Worm (Caenorhabditis elegans) whole organism, mixed stage, embryonic: Measurements from ENCODE around the gene B0252.5.
A peak's percentile ranks its signal among the peaks of the same experiment; 100 is the strongest.

Experiments
- M03D4.4 ChIP-seq: sonication (generic microtip); optimal IDR thresholded peaks from 2 replicates; lab custom pipeline; 2017; ENCODE audit warnings: mild to moderate bottlenecking, missing genetic modification characterization, missing compliant biosample characterization
- bed-3 ChIP-seq: fragments of 200-800 bp; sonication (Bioruptor generic); optimal IDR thresholded peaks from 3 replicates; lab custom pipeline; 2018; ENCODE audit warnings: mild to moderate bottlenecking, missing genetic modification characterization, moderate library complexity, missing compliant biosample characterization
- blmp-1 ChIP-seq: fragments of 150-350 bp; optimal IDR thresholded peaks from 2 replicates; lab custom pipeline; 2014; ENCODE audit warnings: missing biosample characterization, missing genetic modification characterization
- ceh-39 ChIP-seq: fragments of 150-350 bp; optimal IDR thresholded peaks from 2 replicates; lab custom pipeline; 2014; ENCODE audit warnings: missing biosample characterization, missing genetic modification characterization
- ceh-43 ChIP-seq: fragments of 200-800 bp; sonication (Bioruptor generic); optimal IDR thresholded peaks from 2 replicates; lab custom pipeline; 2018; ENCODE audit warnings: mild to moderate bottlenecking, missing genetic modification characterization, moderate library complexity, missing compliant biosample characterization
- ceh-83 ChIP-seq: fragments of 200-800 bp; sonication (Bioruptor generic); optimal IDR thresholded peaks from 2 replicates; lab custom pipeline; 2018; ENCODE audit warnings: mild to moderate bottlenecking, missing genetic modification characterization, missing compliant biosample characterization
- ces-1 ChIP-seq: fragments of 150-350 bp; optimal IDR thresholded peaks from 2 replicates; lab custom pipeline; 2014; ENCODE audit warnings: missing biosample characterization, missing genetic modification reagents, missing genetic modification characterization
- drap-1 ChIP-seq: fragments of 200-800 bp; sonication (Bioruptor generic); optimal IDR thresholded peaks from 3 replicates; lab custom pipeline; 2018; ENCODE audit warnings: mild to moderate bottlenecking, missing genetic modification characterization, missing compliant biosample characterization
- elt-1 ChIP-seq: sonication (generic microtip); optimal IDR thresholded peaks from 2 replicates; lab custom pipeline; 2017; ENCODE audit warnings: missing genetic modification characterization, mild to moderate bottlenecking, missing compliant biosample characterization, antibody characterized with exemption, moderate library complexity, borderline replicate concordance; ENCODE audit not compliant: insufficient read depth
- elt-3 ChIP-seq: fragments of 150-350 bp; optimal IDR thresholded peaks from 2 replicates; lab custom pipeline; 2014; ENCODE audit warnings: missing biosample characterization, missing genetic modification characterization
- hlh-1 ChIP-seq: fragments of 150-350 bp; optimal IDR thresholded peaks from 2 replicates; lab custom pipeline; 2014; ENCODE audit warnings: missing biosample characterization, missing genetic modification reagents, missing genetic modification characterization
- lin-13 ChIP-seq: fragments of 150-350 bp; optimal IDR thresholded peaks from 2 replicates; lab custom pipeline; 2014; ENCODE audit warnings: missing biosample characterization, missing genetic modification characterization
- lin-32 ChIP-seq: fragments of 200-800 bp; sonication (Bioruptor generic); optimal IDR thresholded peaks from 2 replicates; lab custom pipeline; 2018; ENCODE audit warnings: mild to moderate bottlenecking, missing genetic modification characterization, missing compliant biosample characterization
- lsy-2 ChIP-seq: fragments of 150-350 bp; optimal IDR thresholded peaks from 2 replicates; lab custom pipeline; 2014; ENCODE audit warnings: missing biosample characterization, missing genetic modification characterization
- mep-1 ChIP-seq: fragments of 150-350 bp; optimal IDR thresholded peaks from 2 replicates; lab custom pipeline; 2017; ENCODE audit warnings: missing biosample characterization, missing genetic modification reagents, missing genetic modification characterization, inconsistent platforms
- mls-2 ChIP-seq: sonication (generic microtip); optimal IDR thresholded peaks from 2 replicates; lab custom pipeline; 2016; ENCODE audit warnings: mild to moderate bottlenecking, missing genetic modification characterization, moderate library complexity, missing compliant biosample characterization
- nhr-12 ChIP-seq: fragments of 150-350 bp; optimal IDR thresholded peaks from 2 replicates; lab custom pipeline; 2014; ENCODE audit warnings: missing biosample characterization, missing genetic modification characterization
- nhr-2 ChIP-seq: fragments of 150-350 bp; optimal IDR thresholded peaks from 2 replicates; lab custom pipeline; 2014; ENCODE audit warnings: missing biosample characterization, missing genetic modification characterization
- nhr-237 ChIP-seq: fragments of 150-350 bp; optimal IDR thresholded peaks from 2 replicates; lab custom pipeline; 2014; ENCODE audit warnings: missing biosample characterization, missing genetic modification characterization
- nhr-28 ChIP-seq: fragments of 150-350 bp; optimal IDR thresholded peaks from 2 replicates; lab custom pipeline; 2014; ENCODE audit warnings: missing biosample characterization, missing genetic modification characterization
- nhr-76 ChIP-seq: sonication (generic microtip); optimal IDR thresholded peaks from 2 replicates; lab custom pipeline; 2017; ENCODE audit warnings: missing biosample characterization, missing genetic modification characterization
- pha-4 ChIP-seq: fragments of 150-350 bp; optimal IDR thresholded peaks from 2 replicates; lab custom pipeline; 2018; ENCODE audit warnings: missing biosample characterization, missing genetic modification reagents, missing genetic modification characterization
- sem-2 ChIP-seq: fragments of 200-800 bp; sonication (Bioruptor generic); optimal IDR thresholded peaks from 2 replicates; lab custom pipeline; 2018; ENCODE audit warnings: mild to moderate bottlenecking, missing genetic modification characterization, missing compliant biosample characterization
- snpc-4 ChIP-seq: fragments of 150-350 bp; optimal IDR thresholded peaks from 2 replicates; lab custom pipeline; 2014; ENCODE audit warnings: missing biosample characterization, missing genetic modification characterization
- sptf-1 ChIP-seq: sonication (generic microtip); optimal IDR thresholded peaks from 2 replicates; lab custom pipeline; 2017; ENCODE audit warnings: mild to moderate bottlenecking, missing genetic modification characterization, moderate library complexity, missing compliant biosample characterization
- tbx-8 ChIP-seq: fragments of 200-800 bp; sonication (Bioruptor generic); optimal IDR thresholded peaks from 2 replicates; lab custom pipeline; 2018; ENCODE audit warnings: mild to moderate bottlenecking, missing genetic modification characterization, moderate library complexity, missing compliant biosample characterization
- unc-120 ChIP-seq: sonication (generic microtip); optimal IDR thresholded peaks from 2 replicates; lab custom pipeline; 2017; ENCODE audit warnings: missing genetic modification characterization, missing compliant biosample characterization; ENCODE audit not compliant: poor library complexity, severe bottlenecking
- unc-39 ChIP-seq: fragments of 150-350 bp; optimal IDR thresholded peaks from 2 replicates; lab custom pipeline; 2014; ENCODE audit warnings: missing biosample characterization, missing genetic modification characterization
- unc-62 ChIP-seq: fragments of 150-350 bp; optimal IDR thresholded peaks from 2 replicates; lab custom pipeline; 2014; ENCODE audit warnings: missing biosample characterization, missing genetic modification reagents, missing genetic modification characterization
- zip-8 ChIP-seq: fragments of 150-350 bp; optimal IDR thresholded peaks from 2 replicates; lab custom pipeline; 2014; ENCODE audit warnings: missing biosample characterization, missing genetic modification characterization

Gene B0252.5

ce11 chrII:6937057-6937456 lies 18.4 kb upstream of the B0252.5 start:
- TF ChIP-seq ceh-43 (GFP tag; lab: Kevin White, UChicago) (no peak), sem-2 (GFP tag; lab: Kevin White, UChicago) (no peak), nhr-2 (tag; lab: Kevin White, UChicago) (no peak), nhr-237 (tag; lab: Kevin White, UChicago) (no peak), ceh-83 (GFP tag; lab: Kevin White, UChicago) (no peak), M03D4.4 (no peak), nhr-28 (tag; lab: Kevin White, UChicago) (no peak), nhr-76 (tag; lab: Kevin White, UChicago) (no peak), tbx-8 (GFP tag; lab: Kevin White, UChicago) (no peak), drap-1 (no peak), elt-3 (tag; lab: Kevin White, UChicago) (no peak), ces-1 (GFP tag; lab: Kevin White, UChicago) (peak; percentile 3), pha-4 (tag; lab: Kevin White, UChicago) (peak; percentile 55)

- TF ChIP-seq elt-1 (tag; lab: Kevin White, UChicago) (peak; percentile 60), unc-62 (peak; percentile 62), hlh-1 (tag; lab: Kevin White, UChicago) (peak; percentile 97), nhr-12 (tag; lab: Kevin White, UChicago) (no peak), unc-120 (tag; lab: Kevin White, UChicago) (peak; percentile 91)
Measured at ce11 chrII:6936528-6936927, 17.9 kb upstream of the B0252.5 start.

- TF ChIP-seq hlh-1 (tag; lab: Kevin White, UChicago) (peak; percentile 33), mls-2 (tag; lab: Kevin White, UChicago) (peak; percentile 10), ces-1 (GFP tag; lab: Kevin White, UChicago) (peak; percentile 40), unc-62 (peak; percentile 32), snpc-4 (tag; lab: Kevin White, UChicago) (no peak), unc-39 (no peak), lin-32 (GFP tag; lab: Kevin White, UChicago) (peak; percentile 85)
Measured at ce11 chrII:6935975-6936374, 17.3 kb upstream of the B0252.5 start.

- TF ChIP-seq bed-3 (GFP tag; lab: Kevin White, UChicago) = no peak
- no peak for TF ChIP-seq ceh-39 (tag; lab: Kevin White, UChicago)
- no peak for TF ChIP-seq lin-13 (tag; lab: Kevin White, UChicago)
- TF ChIP-seq M03D4.4 = no peak
- TF ChIP-seq pha-4 (tag; lab: Kevin White, UChicago) = no peak
- no peak for TF ChIP-seq nhr-237 (tag; lab: Kevin White, UChicago)
- TF ChIP-seq sem-2 (GFP tag; lab: Kevin White, UChicago) = no peak
- no peak for TF ChIP-seq sptf-1 (tag; lab: Kevin White, UChicago)
- TF ChIP-seq tbx-8 (GFP tag; lab: Kevin White, UChicago) = no peak
- no peak for TF ChIP-seq nhr-28 (tag; lab: Kevin White, UChicago)
- TF ChIP-seq blmp-1 (tag; lab: Kevin White, UChicago) = no peak
- TF ChIP-seq mep-1 (tag; lab: Kevin White, UChicago) = no peak
- no peak for TF ChIP-seq ces-1 (GFP tag; lab: Kevin White, UChicago)
Measured at ce11 chrII:6934729-6935128, 16.1 kb upstream of the B0252.5 start.

- TF ChIP-seq zip-8 (tag; lab: Kevin White, UChicago) (no peak), lin-13 (tag; lab: Kevin White, UChicago) (no peak), ceh-43 (GFP tag; lab: Kevin White, UChicago) (no peak), hlh-1 (tag; lab: Kevin White, UChicago) (no peak), lsy-2 (tag; lab: Kevin White, UChicago) (no peak)
Measured at ce11 chrII:6932978-6933377, 14.3 kb upstream of the B0252.5 start.

- TF ChIP-seq elt-1 (tag; lab: Kevin White, UChicago) (no peak), ces-1 (GFP tag; lab: Kevin White, UChicago) (peak; percentile 44), nhr-2 (tag; lab: Kevin White, UChicago) (no peak)
Measured at ce11 chrII:6930072-6930471, 11.4 kb upstream of the B0252.5 start.
